Fruit fly (Drosophila melanogaster): Measurements from ENCODE around the gene CG4367.

Gene CG4367

DNA sequence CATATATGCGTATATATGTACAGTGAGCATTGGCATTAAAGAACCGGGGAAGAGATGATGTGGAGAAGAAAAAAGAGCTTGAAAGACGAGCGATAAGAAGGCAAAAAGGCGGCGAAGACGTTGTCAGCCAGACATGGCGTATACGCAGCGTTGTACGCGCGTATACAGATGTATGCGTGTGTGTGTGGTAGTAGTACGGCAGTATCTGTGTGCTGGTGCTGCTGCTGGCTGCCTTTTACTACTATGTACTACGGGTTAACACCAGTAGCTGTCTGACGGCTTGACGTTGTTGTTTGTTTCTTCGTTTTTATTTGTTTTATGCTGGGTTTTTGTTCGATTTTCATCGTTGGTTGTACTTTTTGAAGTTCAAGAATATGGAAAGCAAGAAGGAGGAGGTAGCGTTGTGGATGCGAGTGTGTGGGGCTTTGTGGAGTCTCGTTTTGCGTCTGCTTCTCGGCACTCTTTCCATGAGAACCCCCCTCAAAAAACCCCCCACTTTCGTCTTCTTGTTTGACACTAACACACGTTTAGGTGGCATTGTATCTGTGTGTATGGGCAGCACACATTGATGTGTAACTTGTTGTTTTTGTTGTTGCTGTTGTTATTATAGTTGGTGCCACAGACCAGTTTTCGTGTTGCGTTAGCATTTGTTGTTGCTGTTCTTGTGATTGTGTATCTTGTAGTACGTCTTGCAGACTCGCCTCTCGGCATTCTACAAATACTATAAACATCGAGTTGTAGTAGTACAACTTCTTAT lies 47.4 kb downstream of the CG4367 start (continued):
- TF ChIP-seq eyg (GFP tag; optimal IDR thresholded peaks at IDR 0.05) (no peak), Lhr (GFP tag; optimal IDR thresholded peaks at IDR 0.05) (no peak), CG6175 (GFP tag; IDR thresholded peaks at IDR 0.05) (peak; percentile 88), CG31224 (GFP tag; IDR thresholded peaks at IDR 0.05) (0 out of 2 replicates have a peak, but pooled peaks have one; percentile 23), CG15514 (GFP tag; optimal IDR thresholded peaks at IDR 0.05) (peak; percentile 27), ham (GFP tag; IDR thresholded peaks at IDR 0.05) (no peak), Oli (tag; optimal IDR thresholded peaks at IDR 0.05) (no peak), danr (GFP tag; IDR thresholded peaks at IDR 0.05) (no peak), gsb (GFP tag; IDR thresholded peaks at IDR 0.05) (no peak), org-1 (GFP tag; optimal IDR thresholded peaks at IDR 0.05) (no peak), HLH54F (GFP tag; optimal IDR thresholded peaks at IDR 0.05) (no peak), klu (GFP tag; IDR thresholded peaks at IDR 0.05) (no peak), Side (GFP tag; optimal IDR thresholded peaks at IDR 0.05) (peak; percentile 34), aop (GFP tag; IDR thresholded peaks at IDR 0.05) (no peak), ind (GFP tag; optimal IDR thresholded peaks at IDR 0.05) (no peak), CG12391 (tag; optimal IDR thresholded peaks at IDR 0.05) (peak; percentile 4), CG9215 (GFP tag; IDR thresholded peaks at IDR 0.05) (no peak), dmrt99B (tag; optimal IDR thresholded peaks at IDR 0.05) (peak; percentile 22), CG8765 (GFP tag; IDR thresholded peaks at IDR 0.05) (no peak), HmgZ (tag; optimal IDR thresholded peaks at IDR 0.05) (no peak), CG11696 (GFP tag; IDR thresholded peaks at IDR 0.05) (0 out of 2 replicates have a peak, but pooled peaks have one; percentile 15), CG3163 (GFP tag; optimal IDR thresholded peaks at IDR 0.05) (peak; percentile 30), grn (GFP tag; optimal IDR thresholded peaks at IDR 0.05) (no peak), salm (tag; optimal IDR thresholded peaks at IDR 0.05) (peak; percentile 25), CG2678 (tag; optimal IDR thresholded peaks at IDR 0.05) (peak; percentile 19), hth (optimal IDR thresholded peaks at IDR 0.05) (no peak), ato (GFP tag; IDR thresholded peaks at IDR 0.05; ENCODE audit: partially characterized antibody) (no peak), CG13624 (GFP tag; optimal IDR thresholded peaks at IDR 0.05) (no peak), esg (GFP tag; conservative IDR thresholded peaks at IDR 0.05) (no peak), Trl (optimal IDR thresholded peaks at IDR 0.05) (peak in 1 of 2 experiments; percentile 2), Trl (GFP tag; optimal IDR thresholded peaks at IDR 0.05) (no peak), dysf (GFP tag; IDR thresholded peaks at IDR 0.05) (peak; percentile 41; the same call in 1 of the 3 replicates), Nf-YB (GFP tag; optimal IDR thresholded peaks at IDR 0.05) (no peak), Sry-δ (GFP tag; optimal IDR thresholded peaks at IDR 0.05) (no peak), B-H2 (GFP tag; optimal IDR thresholded peaks at IDR 0.05) (no peak), sim (GFP tag; IDR thresholded peaks at IDR 0.05) (no peak), CG12769 (tag; optimal IDR thresholded peaks at IDR 0.05) (peak; percentile 37), vfl (GFP tag; optimal IDR thresholded peaks at IDR 0.05) (no peak), chn (GFP tag; optimal IDR thresholded peaks at IDR 0.05) (no peak), CG14050 (GFP tag; IDR thresholded peaks at IDR 0.05) (no peak), slou (GFP tag; optimal IDR thresholded peaks at IDR 0.05) (no peak), sr (GFP tag; IDR thresholded peaks at IDR 0.05) (no peak), knrl (GFP tag; IDR thresholded peaks at IDR 0.05; ENCODE audit: partially characterized antibody) (no peak), CG2712 (tag; optimal IDR thresholded peaks at IDR 0.05) (peak; percentile 4), Aef1 (GFP tag; IDR thresholded peaks at IDR 0.05) (peak; percentile 49; the same call in 2 of the 3 replicates), CG3838 (GFP tag; optimal IDR thresholded peaks at IDR 0.05) (no peak), CG9609 (GFP tag; optimal IDR thresholded peaks at IDR 0.05) (no peak), crol (GFP tag; IDR thresholded peaks at IDR 0.05) (peak; percentile 82), CG18476 (GFP tag; optimal IDR thresholded peaks at IDR 0.05) (no peak), CG13894 (tag; optimal IDR thresholded peaks at IDR 0.05) (peak; percentile 89), Pdp1 (GFP tag; optimal IDR thresholded peaks at IDR 0.05) (peak in 1 of 2 experiments; percentile 4)
